Fruit fly (Drosophila melanogaster): ENCODE results near the gene CstF50.
A peak's percentile ranks its signal among the peaks of the same experiment; 100 is the strongest.

dm6 chr3R:31771790-31772576 lies 35.2 kb upstream of the CstF50 start, which contains the start of the genes betaGlu and sip3:
- TF ChIP-seq Eip93F (GFP tag; optimal IDR thresholded peaks at IDR 0.05) = no peak
- TF ChIP-seq net (GFP tag; optimal IDR thresholded peaks at IDR 0.05) = no peak
- peak; percentile 21 for TF ChIP-seq Hr39 (GFP tag; optimal IDR thresholded peaks at IDR 0.05)
- TF ChIP-seq CG11294 (GFP tag; IDR thresholded peaks at IDR 0.05) = no peak
- TF ChIP-seq CG8632 (GFP tag; optimal IDR thresholded peaks at IDR 0.05) = no peak
- TF ChIP-seq Sox102F (GFP tag; optimal IDR thresholded peaks at IDR 0.05) = no peak
- TF ChIP-seq acj6 (GFP tag; optimal IDR thresholded peaks at IDR 0.05) = peak; percentile 1
- TF ChIP-seq fd59A (GFP tag; optimal IDR thresholded peaks at IDR 0.05) = no peak
- TF ChIP-seq Met (GFP tag; optimal IDR thresholded peaks at IDR 0.05) = no peak
- no peak for TF ChIP-seq CG6276 (GFP tag; optimal IDR thresholded peaks at IDR 0.05)
- TF ChIP-seq Eip78C (GFP tag) = peak; percentile 82
- no peak for TF ChIP-seq CG6792 (GFP tag; optimal IDR thresholded peaks at IDR 0.05)
- TF ChIP-seq Blimp-1 (GFP tag; optimal IDR thresholded peaks at IDR 0.05) = no peak
- TF ChIP-seq Gug (GFP tag; IDR thresholded peaks at IDR 0.05) = no peak

All from whole organism, prepupa.